In genomic region chrIV:7400502-7401118, ce11 we compare ENCODE assay signal across 7 worm cellular contexts.
TF ChIP-seq lines count a peak whose summit lies in the region.

No protein-coding gene starts in this region.

TF ChIP-seq in whole organism, L1 larva, 84 proteins besides CTCF, POLR2A, EP300 and RAD21 (continues in another document):
- peak; percentile 58 for TF ChIP-seq fkh-10 (GFP tag; optimal IDR thresholded peaks at IDR 0.05; lab: Kevin White, UChicago)
- TF ChIP-seq nhr-47 (tag; optimal IDR thresholded peaks at IDR 0.05; lab: Kevin White, UChicago): no peak
- TF ChIP-seq pqm-1 (tag; optimal IDR thresholded peaks at IDR 0.05; lab: Kevin White, UChicago): no peak
- no peak for TF ChIP-seq ceh-63 (GFP tag; optimal IDR thresholded peaks at IDR 0.05; lab: Kevin White, UChicago)
- TF ChIP-seq swsn-7 (tag; optimal IDR thresholded peaks at IDR 0.05; lab: Kevin White, UChicago): peak; percentile 14
- TF ChIP-seq dsc-1 (tag; optimal IDR thresholded peaks at IDR 0.05; lab: Kevin White, UChicago): peak; percentile 39
- no peak for TF ChIP-seq nhr-90 (tag; optimal IDR thresholded peaks at IDR 0.05; lab: Kevin White, UChicago; ENCODE audit: poor library complexity)
- TF ChIP-seq aly-2 (tag; optimal IDR thresholded peaks at IDR 0.05; lab: Kevin White, UChicago): no peak
- peak; percentile 45 for TF ChIP-seq nhr-71 (tag; optimal IDR thresholded peaks at IDR 0.05; lab: Kevin White, UChicago)
- no peak for TF ChIP-seq C34B4.2 (tag; optimal IDR thresholded peaks at IDR 0.05; lab: Kevin White, UChicago)
- no peak for TF ChIP-seq hpl-2 (GFP tag; optimal IDR thresholded peaks at IDR 0.05; lab: Kevin White, UChicago)
- TF ChIP-seq hlh-17 (GFP tag; optimal IDR thresholded peaks at IDR 0.05; lab: Kevin White, UChicago; ENCODE audit: borderline replicate concordance): no peak
- no peak for TF ChIP-seq snpc-4 (tag; optimal IDR thresholded peaks at IDR 0.05; lab: Kevin White, UChicago)

TF ChIP-seq in whole organism, L2 larva, 48 proteins besides CTCF, POLR2A, EP300 and RAD21 (continues in another document):
- TF ChIP-seq alr-1 (tag; optimal IDR thresholded peaks at IDR 0.05; lab: Kevin White, UChicago): no peak
- TF ChIP-seq ztf-11 (tag; optimal IDR thresholded peaks at IDR 0.05; lab: Kevin White, UChicago): no peak
- TF ChIP-seq nhr-129 (tag; optimal IDR thresholded peaks at IDR 0.05; lab: Kevin White, UChicago): peak; percentile 40
- TF ChIP-seq mdl-1 (tag; optimal IDR thresholded peaks at IDR 0.05; lab: Kevin White, UChicago): peak in 1 of 2 experiments; percentile 8
- TF ChIP-seq nhr-21 (tag; optimal IDR thresholded peaks at IDR 0.05; lab: Kevin White, UChicago): no peak
- TF ChIP-seq lin-11 (tag; optimal IDR thresholded peaks at IDR 0.05; lab: Kevin White, UChicago): no peak
- no peak for TF ChIP-seq elt-1 (tag; optimal IDR thresholded peaks at IDR 0.05; lab: Kevin White, UChicago)
- no peak for TF ChIP-seq sem-4 (tag; optimal IDR thresholded peaks at IDR 0.05; lab: Kevin White, UChicago)
- peak; percentile 23 for TF ChIP-seq C34F6.9 (tag; optimal IDR thresholded peaks at IDR 0.05; lab: Kevin White, UChicago)
- TF ChIP-seq egl-27 (tag; optimal IDR thresholded peaks at IDR 0.05; lab: Kevin White, UChicago): no peak
- TF ChIP-seq unc-55 (GFP tag; optimal IDR thresholded peaks at IDR 0.05; lab: Kevin White, UChicago): peak; percentile 50
- TF ChIP-seq ztf-4 (tag; optimal IDR thresholded peaks at IDR 0.05; lab: Kevin White, UChicago): no peak
- TF ChIP-seq lin-13 (GFP tag; optimal IDR thresholded peaks at IDR 0.05; lab: Kevin White, UChicago): no peak
- TF ChIP-seq fos-1 (tag; optimal IDR thresholded peaks at IDR 0.05; lab: Kevin White, UChicago): no peak

TF ChIP-seq in whole organism, L3 larva, 47 proteins besides CTCF, POLR2A, EP300 and RAD21 (continues in another document):
- peak; percentile 41 for TF ChIP-seq egl-5 (tag; optimal IDR thresholded peaks at IDR 0.05; lab: Kevin White, UChicago)
- TF ChIP-seq snpc-4 (tag; optimal IDR thresholded peaks at IDR 0.05; lab: Kevin White, UChicago): no peak
- TF ChIP-seq ceh-9 (tag; optimal IDR thresholded peaks at IDR 0.05; lab: Kevin White, UChicago): no peak
- TF ChIP-seq daf-12 (tag; optimal IDR thresholded peaks at IDR 0.05; lab: Kevin White, UChicago): no peak
- no peak for TF ChIP-seq ceh-16 (tag; optimal IDR thresholded peaks at IDR 0.05; lab: Kevin White, UChicago)
- TF ChIP-seq nhr-67 (tag; optimal IDR thresholded peaks at IDR 0.05; lab: Kevin White, UChicago): no peak
- TF ChIP-seq lin-39 (tag; optimal IDR thresholded peaks at IDR 0.05; lab: Kevin White, UChicago): no peak
- no peak for TF ChIP-seq nhr-11 (tag; optimal IDR thresholded peaks at IDR 0.05; lab: Kevin White, UChicago)
- TF ChIP-seq zag-1 (tag; optimal IDR thresholded peaks at IDR 0.05; lab: Kevin White, UChicago): no peak
- peak; percentile 19 for TF ChIP-seq fkh-10 (GFP tag; optimal IDR thresholded peaks at IDR 0.05; lab: Kevin White, UChicago)
- TF ChIP-seq lsy-12 (tag; optimal IDR thresholded peaks at IDR 0.05; lab: Kevin White, UChicago): no peak
- no peak for TF ChIP-seq ama-1 (optimal IDR thresholded peaks at IDR 0.05; lab: Kevin White, UChicago)
- TF ChIP-seq nfya-1 (tag; optimal IDR thresholded peaks at IDR 0.05; lab: Kevin White, UChicago; ENCODE audit: insufficient read depth): peak; percentile 62
- no peak for TF ChIP-seq ceh-82 (tag; optimal IDR thresholded peaks at IDR 0.05; lab: Kevin White, UChicago)

TF ChIP-seq in whole organism, L4 larva, 104 proteins besides CTCF, POLR2A, EP300 and RAD21 (continues in another document):
- TF ChIP-seq nhr-77 (tag; optimal IDR thresholded peaks at IDR 0.05; lab: Kevin White, UChicago) (no peak), snpc-1.2 (GFP tag; IDR thresholded peaks at IDR 0.05; lab: Robert Waterston, UW) (no peak), mdl-1 (tag; optimal IDR thresholded peaks at IDR 0.05; lab: Kevin White, UChicago) (peak in 1 of 2 experiments; percentile 25), vab-7 (GFP tag; IDR thresholded peaks at IDR 0.05; lab: Robert Waterston, UW) (no peak), ceh-20 (GFP tag; IDR thresholded peaks at IDR 0.05; lab: Robert Waterston, UW) (no peak), F44E2.7 (GFP tag; IDR thresholded peaks at IDR 0.05; lab: Robert Waterston, UW) (no peak), hlh-11 (tag; optimal IDR thresholded peaks at IDR 0.05; lab: Kevin White, UChicago) (peak; percentile 4), ztf-7 (tag; optimal IDR thresholded peaks at IDR 0.05; lab: Kevin White, UChicago) (no peak), ceh-28 (tag; optimal IDR thresholded peaks at IDR 0.05; lab: Kevin White, UChicago) (no peak), php-3 (GFP tag; IDR thresholded peaks at IDR 0.05; lab: Robert Waterston, UW) (no peak), saeg-2 (GFP tag; IDR thresholded peaks at IDR 0.05; lab: Robert Waterston, UW) (no peak), hmg-1.1 (GFP tag; IDR thresholded peaks at IDR 0.05; lab: Robert Waterston, UW) (0 out of 2 replicates have a peak, but pooled peaks have one; percentile 14), daf-16 (GFP tag; optimal IDR thresholded peaks at IDR 0.05; lab: Kevin White, UChicago) (no peak), daf-16 (tag; optimal IDR thresholded peaks at IDR 0.05; lab: Kevin White, UChicago) (no peak), nhr-28 (tag; optimal IDR thresholded peaks at IDR 0.05; lab: Kevin White, UChicago) (no peak)

TF ChIP-seq in whole organism, late embryonic, 69 proteins besides CTCF, POLR2A, EP300 and RAD21:
- TF ChIP-seq tbx-2 (tag; optimal IDR thresholded peaks at IDR 0.05; lab: Kevin White, UChicago) (peak; percentile 24), unc-42 (tag; optimal IDR thresholded peaks at IDR 0.05; lab: Kevin White, UChicago) (peak; percentile 82), ceh-18 (tag; optimal IDR thresholded peaks at IDR 0.05; lab: Kevin White, UChicago) (peak; percentile 39), nfya-1 (tag; optimal IDR thresholded peaks at IDR 0.05; lab: Kevin White, UChicago) (peak; percentile 21), eyg-1 (tag; optimal IDR thresholded peaks at IDR 0.05; lab: Kevin White, UChicago) (no peak)

TF ChIP-seq in whole organism, mixed stage, embryonic, 35 proteins besides CTCF, POLR2A, EP300 and RAD21:
- peak; percentile 41 for TF ChIP-seq mls-2 (tag; optimal IDR thresholded peaks at IDR 0.05; lab: Kevin White, UChicago)
- TF ChIP-seq ceh-83 (GFP tag; optimal IDR thresholded peaks at IDR 0.05; lab: Kevin White, UChicago): no peak
- TF ChIP-seq ces-1 (GFP tag; optimal IDR thresholded peaks at IDR 0.05; lab: Kevin White, UChicago): peak; percentile 81
- peak; percentile 52 for TF ChIP-seq unc-120 (tag; optimal IDR thresholded peaks at IDR 0.05; lab: Kevin White, UChicago; ENCODE audit: poor library complexity, severe bottlenecking)
- no peak for TF ChIP-seq cnd-1 (tag; optimal IDR thresholded peaks at IDR 0.05; lab: Kevin White, UChicago)

TF ChIP-seq in whole organism, young adult, 124 proteins besides CTCF, POLR2A, EP300 and RAD21:
- TF ChIP-seq zfh-2 (GFP tag; conservative IDR thresholded peaks at IDR 0.05; lab: Robert Waterston, UW) (peak; percentile 60), ceh-79 (tag; optimal IDR thresholded peaks at IDR 0.05; lab: Kevin White, UChicago) (no peak)
